Worm (Caenorhabditis elegans) whole organism, L1 larva: ENCODE measurements around the gene sqt-1.

Source experiments
- C04F5.9 ChIP-seq: sonication (generic microtip); optimal IDR thresholded peaks from 2 replicates; lab custom pipeline; 2016; ENCODE audit warnings: missing genetic modification characterization, missing compliant biosample characterization
- C34B4.2 ChIP-seq: sonication (generic microtip); optimal IDR thresholded peaks from 2 replicates; lab custom pipeline; 2017; ENCODE audit warnings: mild to moderate bottlenecking, missing genetic modification characterization, missing compliant biosample characterization
- F16B12.6 ChIP-seq: fragments of 150-350 bp; optimal IDR thresholded peaks from 2 replicates; lab custom pipeline; 2014; ENCODE audit warnings: missing biosample characterization, missing genetic modification characterization
- Y116A8C.19 ChIP-seq: sonication (generic microtip); optimal IDR thresholded peaks from 2 replicates; lab custom pipeline; 2016; ENCODE audit warnings: missing compliant biosample characterization, missing genetic modification characterization, borderline replicate concordance
- aly-2 ChIP-seq: fragments of 150-350 bp; optimal IDR thresholded peaks from 2 replicates; lab custom pipeline; 2014; ENCODE audit warnings: missing biosample characterization, missing genetic modification characterization
- ama-1 ChIP-seq: fragments of 150-350 bp; optimal IDR thresholded peaks from 2 replicates; lab custom pipeline; 2014
- blmp-1 ChIP-seq: fragments of 150-350 bp; optimal IDR thresholded peaks from 2 replicates; lab custom pipeline; 2014; ENCODE audit warnings: missing biosample characterization, missing genetic modification characterization
- ceh-63 ChIP-seq: fragments of 200-800 bp; sonication (Bioruptor generic); optimal IDR thresholded peaks from 2 replicates; lab custom pipeline; 2018; ENCODE audit warnings: mild to moderate bottlenecking, missing genetic modification characterization, missing compliant biosample characterization
- ceh-8 ChIP-seq: fragments of 200-800 bp; sonication (Bioruptor generic); optimal IDR thresholded peaks from 2 replicates; lab custom pipeline; 2018; ENCODE audit warnings: mild to moderate bottlenecking, missing genetic modification characterization, moderate library complexity, missing compliant biosample characterization
- ceh-90 ChIP-seq: sonication (generic microtip); optimal IDR thresholded peaks from 2 replicates; lab custom pipeline; 2016; ENCODE audit warnings: missing genetic modification characterization, missing compliant biosample characterization
- dpl-1 ChIP-seq, 3 experiments: fragments of 150-350 bp in 2 of 3; sonication (generic microtip) in 1 of 3; optimal IDR thresholded peaks; 2 replicates each; lab custom pipeline; 2014 to 2017; ENCODE audit warnings: missing biosample characterization in 3 of 3, missing genetic modification characterization in 3 of 3, missing genetic modification reagents in 3 of 3
- efl-1 ChIP-seq, 4 experiments: fragments of 150-350 bp; optimal IDR thresholded peaks in 3 of 4; peaks in 1 of 4; 1 replicate in 1 of 4; 2 replicates in 3 of 4; lab custom pipeline; 2014; ENCODE audit warnings: missing biosample characterization in 2 of 4, missing genetic modification characterization in 2 of 4, missing genetic modification reagents in 2 of 4
- efl-3 ChIP-seq: fragments of 200-800 bp; sonication (Bioruptor generic); optimal IDR thresholded peaks from 2 replicates; lab custom pipeline; 2018; ENCODE audit warnings: mild to moderate bottlenecking, missing genetic modification characterization, missing compliant biosample characterization
- egl-27 ChIP-seq, 2 experiments: fragments of 150-350 bp in 1 of 2; sonication (generic microtip); optimal IDR thresholded peaks; 3 replicates each; lab custom pipeline; 2017 to 2018; ENCODE audit warnings: missing biosample characterization in 2 of 2, missing genetic modification characterization in 2 of 2, missing genetic modification reagents in 2 of 2
- elt-2 ChIP-seq: sonication (generic microtip); optimal IDR thresholded peaks from 2 replicates; lab custom pipeline; 2016; ENCODE audit warnings: missing genetic modification characterization, mild to moderate bottlenecking, inconsistent platforms, missing compliant biosample characterization, missing genetic modification reagents
- elt-3 ChIP-seq, 6 experiments: fragments of 150-350 bp in 1 of 6; sonication (generic microtip); optimal IDR thresholded peaks; 2 replicates each; lab custom pipeline; 2017 to 2018; ENCODE audit warnings: missing biosample characterization in 6 of 6, missing genetic modification characterization in 6 of 6, inconsistent platforms in 1 of 6
- ets-5 ChIP-seq: fragments of 200-800 bp; sonication (Bioruptor generic); IDR thresholded peaks from 2 replicates; pipeline ENCODE4 v1.3.6; 2022; ENCODE audit warnings: missing genetic modification characterization, missing compliant biosample characterization
- fos-1 ChIP-seq: fragments of 150-350 bp; optimal IDR thresholded peaks from 2 replicates; lab custom pipeline; 2014; ENCODE audit warnings: missing biosample characterization, missing genetic modification characterization
- grh-1 ChIP-seq: fragments of 200-800 bp; sonication (Bioruptor generic); IDR thresholded peaks from 2 replicates; pipeline ENCODE4 v1.3.6; 2022; ENCODE audit warnings: missing genetic modification reagents, missing genetic modification characterization, missing compliant biosample characterization
- hpl-2 ChIP-seq: fragments of 150-350 bp; optimal IDR thresholded peaks from 2 replicates; lab custom pipeline; 2014; ENCODE audit warnings: missing biosample characterization, missing genetic modification reagents, missing genetic modification characterization
- jun-1 ChIP-seq: fragments of 150-350 bp; optimal IDR thresholded peaks from 2 replicates; lab custom pipeline; 2014; ENCODE audit warnings: missing biosample characterization, missing genetic modification reagents, missing genetic modification characterization
- lin-13 ChIP-seq: fragments of 150-350 bp; optimal IDR thresholded peaks from 2 replicates; lab custom pipeline; 2014; ENCODE audit warnings: missing biosample characterization, missing genetic modification reagents, missing genetic modification characterization
- lin-14 ChIP-seq: fragments of 200-800 bp; sonication (Bioruptor generic); optimal IDR thresholded peaks from 2 replicates; lab custom pipeline; 2018; ENCODE audit warnings: mild to moderate bottlenecking, missing genetic modification characterization, moderate library complexity, missing compliant biosample characterization
- lin-35 ChIP-seq, 2 experiments: fragments of 150-350 bp; optimal IDR thresholded peaks; 2 replicates each; lab custom pipeline; 2014; ENCODE audit warnings: missing biosample characterization in 2 of 2, missing genetic modification characterization in 2 of 2, missing genetic modification reagents in 2 of 2
- lir-3 ChIP-seq: sonication (generic microtip); optimal IDR thresholded peaks from 2 replicates; lab custom pipeline; 2016; ENCODE audit warnings: mild to moderate bottlenecking, missing genetic modification characterization, moderate library complexity, missing compliant biosample characterization; ENCODE audit not compliant: poor library complexity
- lsy-2 ChIP-seq, 2 experiments: fragments of 150-350 bp; optimal IDR thresholded peaks; 2 replicates each; lab custom pipeline; 2014; ENCODE audit warnings: missing biosample characterization in 2 of 2, missing genetic modification characterization in 2 of 2
- mab-9 ChIP-seq: fragments of 200-800 bp; sonication (Bioruptor generic); IDR thresholded peaks from 2 replicates; pipeline ENCODE4 v1.3.6; 2022; ENCODE audit warnings: missing genetic modification reagents, missing genetic modification characterization, missing compliant biosample characterization
- mdl-1 ChIP-seq, 2 experiments: fragments of 150-350 bp; optimal IDR thresholded peaks; 2 replicates each; lab custom pipeline; 2014 to 2017; ENCODE audit warnings: missing biosample characterization in 2 of 2, missing genetic modification characterization in 2 of 2, inconsistent platforms in 1 of 2
- mep-1 ChIP-seq: fragments of 150-350 bp; optimal IDR thresholded peaks from 2 replicates; lab custom pipeline; 2014; ENCODE audit warnings: missing biosample characterization, missing genetic modification characterization
- nhr-237 ChIP-seq: fragments of 150-350 bp; optimal IDR thresholded peaks from 2 replicates; lab custom pipeline; 2014; ENCODE audit warnings: missing biosample characterization, missing genetic modification characterization
- nhr-28 ChIP-seq: fragments of 150-350 bp; optimal IDR thresholded peaks from 2 replicates; lab custom pipeline; 2014; ENCODE audit warnings: missing biosample characterization, missing genetic modification characterization
- nhr-71 ChIP-seq: sonication (generic microtip); optimal IDR thresholded peaks from 2 replicates; lab custom pipeline; 2016; ENCODE audit warnings: mild to moderate bottlenecking, missing genetic modification characterization, moderate library complexity, missing compliant biosample characterization
- nhr-85 ChIP-seq: sonication (generic microtip); peaks from one replicate; lab custom pipeline; 2016; ENCODE audit warnings: missing genetic modification characterization, inconsistent platforms, missing compliant biosample characterization
- nhr-90 ChIP-seq: sonication (generic microtip); optimal IDR thresholded peaks from 2 replicates; lab custom pipeline; 2016; ENCODE audit warnings: mild to moderate bottlenecking, missing genetic modification characterization, missing compliant biosample characterization; ENCODE audit not compliant: poor library complexity
- pag-3 ChIP-seq: sonication (generic microtip); optimal IDR thresholded peaks from 2 replicates; lab custom pipeline; 2017; ENCODE audit warnings: missing genetic modification characterization, mild to moderate bottlenecking, missing compliant biosample characterization, antibody characterized with exemption, borderline replicate concordance; ENCODE audit not compliant: insufficient read depth
- pqm-1 ChIP-seq: sonication (generic microtip); optimal IDR thresholded peaks from 3 replicates; lab custom pipeline; 2017; ENCODE audit warnings: missing biosample characterization, missing genetic modification characterization
- skn-1 ChIP-seq: fragments of 150-350 bp; optimal IDR thresholded peaks from 2 replicates; lab custom pipeline; 2014; ENCODE audit warnings: missing biosample characterization, missing genetic modification characterization
- snpc-4 ChIP-seq: fragments of 150-350 bp; optimal IDR thresholded peaks from 2 replicates; lab custom pipeline; 2014; ENCODE audit warnings: missing biosample characterization, missing genetic modification characterization
- snu-23 ChIP-seq: sonication (generic microtip); optimal IDR thresholded peaks from 2 replicates; lab custom pipeline; 2016; ENCODE audit warnings: missing genetic modification characterization, missing compliant biosample characterization
- sox-4 ChIP-seq: sonication (generic microtip); optimal IDR thresholded peaks from 2 replicates; lab custom pipeline; 2016; ENCODE audit warnings: missing genetic modification characterization, missing compliant biosample characterization
- sptf-1 ChIP-seq: fragments of 150-350 bp; optimal IDR thresholded peaks from 2 replicates; lab custom pipeline; 2014; ENCODE audit warnings: missing biosample characterization, missing genetic modification characterization
- sup-37 ChIP-seq: fragments of 200-800 bp; sonication (Bioruptor generic); optimal IDR thresholded peaks from 2 replicates; lab custom pipeline; 2018; ENCODE audit warnings: mild to moderate bottlenecking, missing genetic modification characterization, missing compliant biosample characterization
- swsn-7 ChIP-seq: sonication (generic microtip); optimal IDR thresholded peaks from 2 replicates; lab custom pipeline; 2016; ENCODE audit warnings: missing genetic modification characterization, missing compliant biosample characterization
- tbx-2 ChIP-seq: sonication (generic microtip); optimal IDR thresholded peaks from 2 replicates; lab custom pipeline; 2016; ENCODE audit warnings: missing genetic modification characterization, missing compliant biosample characterization
- unc-30 ChIP-seq: sonication (generic microtip); optimal IDR thresholded peaks from 2 replicates; lab custom pipeline; 2017; ENCODE audit warnings: missing biosample characterization, missing genetic modification characterization
- unc-62 ChIP-seq: fragments of 150-350 bp; optimal IDR thresholded peaks from 2 replicates; lab custom pipeline; 2014; ENCODE audit warnings: missing biosample characterization, missing genetic modification reagents, missing genetic modification characterization
- unc-98 ChIP-seq: fragments of 200-800 bp; sonication (Bioruptor generic); IDR thresholded peaks from 2 replicates; pipeline ENCODE4 v1.3.6; 2022; ENCODE audit warnings: missing genetic modification characterization, missing compliant biosample characterization
- vab-15 ChIP-seq: sonication (generic microtip); optimal IDR thresholded peaks from 2 replicates; lab custom pipeline; 2017; ENCODE audit warnings: missing genotype, mild to moderate bottlenecking, missing genetic modification characterization, missing compliant biosample characterization
- xbp-1 ChIP-seq: sonication (generic microtip); optimal IDR thresholded peaks from 2 replicates; lab custom pipeline; 2016; ENCODE audit warnings: missing genetic modification characterization, missing compliant biosample characterization

The sqt-1 gene

DNA sequence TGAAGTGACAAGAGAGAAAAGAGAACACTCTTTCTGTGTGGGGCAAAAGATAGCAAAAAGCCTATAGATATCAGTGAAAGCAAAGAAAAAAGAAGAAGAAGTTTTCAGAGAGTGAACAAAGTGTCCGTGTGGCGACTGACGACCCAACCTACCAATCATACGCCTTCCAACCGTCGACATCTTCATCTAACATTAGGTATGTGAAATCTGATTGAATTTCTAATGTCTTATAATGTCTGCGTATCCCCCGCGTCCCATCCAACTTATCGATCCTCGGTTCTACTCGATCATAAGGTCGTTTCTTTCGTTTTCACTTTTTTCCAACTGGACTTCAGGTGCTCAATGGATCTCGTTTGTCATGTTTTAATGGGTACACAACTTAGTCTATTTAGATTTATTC lies 30.3 kb downstream of the sqt-1 start:
- TF ChIP-seq lin-35 (GFP tag; optimal IDR thresholded peaks at IDR 0.05; lab: Kevin White, UChicago) = peak in 1 of 2 experiments; percentile 43
- no peak for TF ChIP-seq mep-1 (tag; lab: Kevin White, UChicago)
- TF ChIP-seq jun-1 (tag; lab: Kevin White, UChicago) = no peak
- no peak for TF ChIP-seq efl-3 (GFP tag; lab: Kevin White, UChicago)
- no peak for TF ChIP-seq unc-98 (GFP tag; lab: Robert Waterston, UW)
- TF ChIP-seq dpl-1 (GFP tag; optimal IDR thresholded peaks at IDR 0.05; lab: Kevin White, UChicago) = no peak
- TF ChIP-seq snpc-4 (tag; lab: Kevin White, UChicago) = no peak
- TF ChIP-seq ceh-90 (tag; lab: Kevin White, UChicago) = no peak
- TF ChIP-seq fos-1 (tag; lab: Kevin White, UChicago) = no peak
- TF ChIP-seq C04F5.9 = no peak
- TF ChIP-seq xbp-1 (tag; lab: Kevin White, UChicago) = no peak
- TF ChIP-seq sup-37 (GFP tag; lab: Kevin White, UChicago) = no peak
- no peak for TF ChIP-seq elt-2 (tag; lab: Kevin White, UChicago)
- no peak for TF ChIP-seq snu-23
- no peak for TF ChIP-seq nhr-90 (tag; lab: Kevin White, UChicago)
- TF ChIP-seq efl-1 (optimal IDR thresholded peaks at IDR 0.05; lab: Kevin White, UChicago) = no peak
- peak in 1 of 2 experiments; percentile 73 for TF ChIP-seq efl-1 (GFP tag; optimal IDR thresholded peaks at IDR 0.05 in 1 of 2; lab: Kevin White, UChicago)
- TF ChIP-seq lin-14 (GFP tag; lab: Kevin White, UChicago) = peak; percentile 29
- no peak for TF ChIP-seq C34B4.2 (tag; lab: Kevin White, UChicago)
- no peak for TF ChIP-seq pag-3 (tag; lab: Kevin White, UChicago)
- TF ChIP-seq mab-9 (GFP tag; lab: Robert Waterston, UW) = no peak
- TF ChIP-seq lir-3 (tag; lab: Kevin White, UChicago) = no peak
- TF ChIP-seq unc-30 (tag; lab: Kevin White, UChicago) = no peak
- no peak for TF ChIP-seq nhr-28 (tag; lab: Kevin White, UChicago)
- TF ChIP-seq swsn-7 (tag; lab: Kevin White, UChicago) = no peak
- no peak for TF ChIP-seq vab-15 (tag; lab: Kevin White, UChicago)
- no peak for TF ChIP-seq tbx-2 (tag; lab: Kevin White, UChicago)
- no peak for TF ChIP-seq unc-62 (GFP tag; lab: Kevin White, UChicago)
- TF ChIP-seq nhr-85 (tag; lab: Kevin White, UChicago) = peak; percentile 77
- TF ChIP-seq nhr-71 (tag; lab: Kevin White, UChicago) = no peak
- TF ChIP-seq ceh-63 (GFP tag; lab: Kevin White, UChicago) = no peak
- no peak for TF ChIP-seq ets-5 (GFP tag; lab: Robert Waterston, UW)
- peak in 1 of 2 experiments; percentile 10 for TF ChIP-seq mdl-1 (tag; optimal IDR thresholded peaks at IDR 0.05; lab: Kevin White, UChicago)
- no peak for TF ChIP-seq lsy-2 (tag; optimal IDR thresholded peaks at IDR 0.05; lab: Kevin White, UChicago)
- TF ChIP-seq lin-13 (GFP tag; lab: Kevin White, UChicago) = no peak
- TF ChIP-seq ceh-8 (GFP tag; lab: Kevin White, UChicago) = no peak
- no peak for TF ChIP-seq skn-1 (tag; lab: Kevin White, UChicago)
- TF ChIP-seq Y116A8C.19 (tag; lab: Kevin White, UChicago) = no peak
- peak in 1 of 6 experiments; percentile 39 for TF ChIP-seq elt-3 (tag; optimal IDR thresholded peaks at IDR 0.05; lab: Kevin White, UChicago)
- peak; percentile 94 for TF ChIP-seq blmp-1 (tag; lab: Kevin White, UChicago)
- TF ChIP-seq ama-1 (lab: Kevin White, UChicago) = no peak
- TF ChIP-seq grh-1 (GFP tag; lab: Robert Waterston, UW) = no peak
- no peak for TF ChIP-seq hpl-2 (GFP tag; lab: Kevin White, UChicago)
- TF ChIP-seq sox-4 (tag; lab: Kevin White, UChicago) = no peak
- no peak for TF ChIP-seq egl-27 (tag; optimal IDR thresholded peaks at IDR 0.05; lab: Kevin White, UChicago)
- TF ChIP-seq aly-2 (tag; lab: Kevin White, UChicago) = no peak
- no peak for TF ChIP-seq nhr-237
- no peak for TF ChIP-seq sptf-1 (tag; lab: Kevin White, UChicago)
- no peak for TF ChIP-seq pqm-1
- no peak for TF ChIP-seq F16B12.6 (tag; lab: Kevin White, UChicago)
